Worm (Caenorhabditis elegans): ENCODE data around the gene tag-153.

The tag-153 gene

DNA sequence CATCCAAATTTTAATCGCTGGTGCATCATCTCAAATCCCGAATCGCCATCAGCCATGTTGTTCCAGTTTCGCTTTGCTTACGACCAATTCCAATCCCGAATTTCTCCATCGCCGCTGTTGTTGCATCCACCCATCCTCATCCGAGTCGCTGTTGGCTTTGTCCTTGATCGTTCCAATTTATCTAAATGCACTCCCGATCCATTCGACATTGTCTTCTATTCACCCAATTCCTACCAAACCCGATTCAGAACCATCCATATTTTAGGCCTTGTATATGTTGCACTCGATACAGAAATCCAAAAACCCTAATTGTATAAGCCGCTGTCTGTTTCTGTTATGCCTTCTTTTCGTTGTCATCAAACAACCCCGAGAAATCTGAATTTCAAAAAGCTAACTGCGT lies 17.4 kb downstream of the tag-153 start:
- peak; percentile 9 for TF ChIP-seq C16A3.4 (tag; optimal IDR thresholded peaks at IDR 0.05)
- no peak for TF ChIP-seq pag-3 (tag; optimal IDR thresholded peaks at IDR 0.05; ENCODE audit: borderline replicate concordance, insufficient read depth)
- TF ChIP-seq grh-1 (GFP tag; IDR thresholded peaks at IDR 0.05) = peak; percentile 56
- TF ChIP-seq ceh-90 (tag; optimal IDR thresholded peaks at IDR 0.05) = no peak
- no peak for TF ChIP-seq mdl-1 (tag; optimal IDR thresholded peaks at IDR 0.05)
- no peak for TF ChIP-seq tbx-2 (tag; optimal IDR thresholded peaks at IDR 0.05)
- TF ChIP-seq ztf-11 (tag; optimal IDR thresholded peaks at IDR 0.05) = no peak
- peak; percentile 23 for TF ChIP-seq nhr-71 (tag; optimal IDR thresholded peaks at IDR 0.05)
- TF ChIP-seq xbp-1 (tag; optimal IDR thresholded peaks at IDR 0.05) = no peak
- TF ChIP-seq ceh-63 (GFP tag; optimal IDR thresholded peaks at IDR 0.05) = peak; percentile 23
- peak; percentile 3 for TF ChIP-seq unc-86 (tag; optimal IDR thresholded peaks at IDR 0.05)
- TF ChIP-seq rnt-1 (tag; optimal IDR thresholded peaks at IDR 0.05) = peak; percentile 20
- TF ChIP-seq nhr-47 (tag; optimal IDR thresholded peaks at IDR 0.05) = no peak
- no peak for TF ChIP-seq C34B4.2 (tag; optimal IDR thresholded peaks at IDR 0.05)
- TF ChIP-seq ceh-88 (GFP tag; IDR thresholded peaks at IDR 0.05) = no peak
- no peak for TF ChIP-seq nhr-76 (tag; optimal IDR thresholded peaks at IDR 0.05)
- no peak for TF ChIP-seq unc-98 (GFP tag; IDR thresholded peaks at IDR 0.05)
- TF ChIP-seq nhr-19 (GFP tag; conservative IDR thresholded peaks at IDR 0.05) = peak; percentile 24; the same call in 1 of the 2 replicates
- no peak for TF ChIP-seq lin-14 (GFP tag; optimal IDR thresholded peaks at IDR 0.05)
- TF ChIP-seq skn-1 (tag; optimal IDR thresholded peaks at IDR 0.05) = no peak
- no peak for TF ChIP-seq lin-39 (tag; optimal IDR thresholded peaks at IDR 0.05)

ce11 chrV:9341814-9342213 lies 18.9 kb downstream of the tag-153 start:
- TF ChIP-seq grh-1 (GFP tag; IDR thresholded peaks at IDR 0.05) = peak; percentile 37; the same call in 1 of the 2 replicates

DNA sequence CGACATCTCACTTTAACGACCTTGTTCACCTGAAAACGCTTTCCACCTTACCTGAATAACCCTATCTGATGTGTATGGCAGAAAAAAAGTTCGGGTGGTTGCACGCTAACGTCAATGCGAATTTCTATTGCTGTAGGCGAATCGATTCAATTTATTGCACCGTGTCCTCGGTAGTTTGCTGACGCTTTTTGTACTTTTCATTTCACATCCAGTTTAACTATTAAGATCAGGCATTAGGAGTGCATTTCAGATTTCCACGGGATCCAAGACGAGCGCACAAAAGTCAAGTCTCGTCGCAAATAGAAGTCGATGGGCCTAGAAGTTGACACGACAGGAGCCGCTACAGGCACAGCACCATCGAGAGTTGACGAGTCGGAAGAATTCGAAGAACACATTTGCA lies 19.4 kb downstream of the tag-153 start:
- peak; percentile 23; the same call in 1 of the 2 replicates for TF ChIP-seq grh-1 (GFP tag; IDR thresholded peaks at IDR 0.05)
- peak; percentile 16 for TF ChIP-seq nhr-19 (GFP tag; conservative IDR thresholded peaks at IDR 0.05)

ce11 chrV:9342965-9343628 lies 20.2 kb downstream of the tag-153 start:
- TF ChIP-seq efl-1 (optimal IDR thresholded peaks at IDR 0.05) = no peak
- peak in 1 of 2 experiments; percentile 93 for TF ChIP-seq efl-1 (GFP tag; optimal IDR thresholded peaks at IDR 0.05 in 1 of 2)
- no peak for TF ChIP-seq grh-1 (GFP tag; IDR thresholded peaks at IDR 0.05)
- no peak for TF ChIP-seq zip-4 (GFP tag; optimal IDR thresholded peaks at IDR 0.05)
- TF ChIP-seq nhr-85 (tag) = peak; percentile 20
- TF ChIP-seq snu-23 (GFP tag; optimal IDR thresholded peaks at IDR 0.05) = no peak
- 0 out of 2 replicates have a peak, but pooled peaks have one; percentile 25 for TF ChIP-seq nhr-19 (GFP tag; conservative IDR thresholded peaks at IDR 0.05)
- no peak for TF ChIP-seq Y116A8C.19 (tag; optimal IDR thresholded peaks at IDR 0.05; ENCODE audit: borderline replicate concordance)
- no peak for TF ChIP-seq nhr-47 (tag; optimal IDR thresholded peaks at IDR 0.05)
- TF ChIP-seq nhr-90 (tag; optimal IDR thresholded peaks at IDR 0.05; ENCODE audit: poor library complexity) = no peak
- TF ChIP-seq isw-1 (GFP tag; IDR thresholded peaks at IDR 0.05) = peak; percentile 14; the same call in 1 of the 2 replicates
- TF ChIP-seq hlh-17 (GFP tag; optimal IDR thresholded peaks at IDR 0.05; ENCODE audit: borderline replicate concordance) = no peak
- no peak for TF ChIP-seq ztf-11 (tag; optimal IDR thresholded peaks at IDR 0.05)
- TF ChIP-seq nhr-237 (tag; optimal IDR thresholded peaks at IDR 0.05) = no peak
- TF ChIP-seq sup-37 (GFP tag; optimal IDR thresholded peaks at IDR 0.05) = no peak

All from whole organism, L1 larva.